Fruit fly (Drosophila melanogaster): ENCODE measurements around the gene sob.

DNA sequence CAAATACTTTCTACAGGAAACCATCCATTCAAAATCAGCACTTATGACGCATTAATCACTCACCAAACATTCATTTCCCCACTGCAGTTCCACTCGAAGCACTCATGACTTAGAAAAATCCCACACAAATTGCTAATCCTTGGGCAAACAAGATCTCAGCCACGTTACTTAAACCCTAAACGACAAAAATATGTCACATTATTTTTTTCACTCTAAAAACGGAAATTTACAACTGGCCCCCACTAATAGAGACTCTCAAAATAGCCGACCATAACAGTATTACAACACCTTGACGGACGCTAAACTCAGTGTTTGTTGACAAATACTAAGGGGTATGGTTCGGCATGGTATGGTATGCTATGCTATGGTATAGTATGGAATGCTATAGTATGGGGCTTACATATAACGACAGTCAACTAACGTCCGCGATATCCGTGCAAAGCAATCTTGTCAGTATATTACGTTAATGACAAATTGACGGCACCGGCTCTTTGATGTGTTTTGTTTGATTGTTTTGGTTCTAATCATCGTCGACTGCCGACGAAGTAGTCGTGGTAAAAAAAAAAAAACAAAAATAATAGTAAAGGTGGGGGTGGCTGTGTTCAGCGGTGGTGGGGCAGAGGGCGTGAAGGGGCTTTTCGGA, 7.9 kb downstream of the sob start:
- no peak for TF ChIP-seq psq (optimal IDR thresholded peaks at IDR 0.05)
- TF ChIP-seq insv (optimal IDR thresholded peaks at IDR 0.05) = no peak
- TF ChIP-seq Sin3A (optimal IDR thresholded peaks at IDR 0.05) = no peak
- no peak for TF ChIP-seq h (optimal IDR thresholded peaks at IDR 0.05)

Data from Kc167 (cell line).